Worm (Caenorhabditis elegans) whole organism, young adult: ENCODE measurements around the gene F38A5.8.
A peak's percentile ranks its signal among the peaks of the same experiment; 100 is the strongest.

Source experiments
- B0035.1 ChIP-seq: sonication (generic microtip); optimal IDR thresholded peaks from 2 replicates; lab custom pipeline; 2016; ENCODE audit warnings: missing genetic modification characterization, mild to moderate bottlenecking, missing compliant biosample characterization, missing genotype, missing genetic modification reagents
- Y53F4B.3 ChIP-seq: fragments of 200-800 bp; sonication (Bioruptor generic); IDR thresholded peaks from 2 replicates; pipeline ENCODE4 v1.3.6; 2022; ENCODE audit warnings: missing genetic modification reagents, missing genetic modification characterization, missing compliant biosample characterization
- ccch-3 ChIP-seq: fragments of 200-800 bp; sonication (Bioruptor generic); optimal IDR thresholded peaks from 2 replicates; lab custom pipeline; 2018; ENCODE audit warnings: mild to moderate bottlenecking, missing genetic modification characterization, missing compliant biosample characterization
- chd-7 ChIP-seq: sonication (generic microtip); optimal IDR thresholded peaks from 2 replicates; lab custom pipeline; 2016; ENCODE audit warnings: mild to moderate bottlenecking, missing genetic modification characterization, moderate library complexity, missing compliant biosample characterization
- gei-17 ChIP-seq: fragments of 200-800 bp; sonication (Bioruptor generic); optimal IDR thresholded peaks from 2 replicates; lab custom pipeline; 2018; ENCODE audit warnings: mild to moderate bottlenecking, missing genetic modification characterization, missing compliant biosample characterization
- him-1 ChIP-seq: sonication (generic microtip); optimal IDR thresholded peaks from 2 replicates; lab custom pipeline; 2016; ENCODE audit warnings: missing genotype, missing genetic modification reagents, missing genetic modification characterization, missing compliant biosample characterization
- hmg-1.2 ChIP-seq: fragments of 200-800 bp; sonication (Bioruptor generic); IDR thresholded peaks from 2 replicates; pipeline ENCODE4 v1.3.6; 2022; ENCODE audit warnings: missing genetic modification reagents, missing genetic modification characterization, missing compliant biosample characterization
- snpc-4 ChIP-seq, 5 experiments: fragments of 150-350 bp in 1 of 5; sonication (generic microtip) in 4 of 5; optimal IDR thresholded peaks; 2 replicates each; lab custom pipeline; 2014 to 2018; ENCODE audit warnings: missing genetic modification characterization in 5 of 5, missing biosample characterization in 3 of 5, antibody characterized with exemption in 2 of 5, mild to moderate bottlenecking in 2 of 5, missing compliant biosample characterization in 2 of 5, missing genotype in 2 of 5, moderate library complexity in 2 of 5, missing genetic modification reagents in 1 of 5
- ztf-28 ChIP-seq: fragments of 200-800 bp; sonication (Bioruptor generic); IDR thresholded peaks from 2 replicates; pipeline ENCODE4 v1.3.6; 2022; ENCODE audit warnings: missing genetic modification reagents, missing genetic modification characterization, missing compliant biosample characterization

- no peak for TF ChIP-seq ccch-3 (GFP tag; lab: Kevin White, UChicago)
- no peak for TF ChIP-seq B0035.1 (tag; lab: Kevin White, UChicago)
- no peak; the same call in 1 of the 2 replicates for TF ChIP-seq hmg-1.2 (GFP tag; lab: Robert Waterston, UW)
- TF ChIP-seq chd-7 (tag; lab: Kevin White, UChicago) = no peak
- no peak for TF ChIP-seq Y53F4B.3 (GFP tag; lab: Robert Waterston, UW)
- TF ChIP-seq gei-17 (GFP tag; lab: Kevin White, UChicago) = no peak
- TF ChIP-seq him-1 (tag; lab: Kevin White, UChicago) = no peak
- TF ChIP-seq ztf-28 (GFP tag; lab: Robert Waterston, UW) = no peak
- TF ChIP-seq snpc-4 (GFP tag; optimal IDR thresholded peaks at IDR 0.05; lab: Kevin White, UChicago) = peak; percentile 40
- peak; percentile 50 to 84 (median 73) for TF ChIP-seq snpc-4 (tag; optimal IDR thresholded peaks at IDR 0.05; lab: Kevin White, UChicago)
Measured at ce11 chrIV:6631704-6632272, 32.2 kb downstream of the F38A5.8 start, which contains the start of the genes cest-5.1 and C01B10.9.
